Fruit fly (Drosophila melanogaster) Kc167 (cell line): ENCODE results near the gene Rsf1.

Source experiments
- h ChIP-seq: fragments of >200 bp; optimal IDR thresholded peaks from 3 replicates; lab custom pipeline; 2018; ENCODE audit warnings: missing external identifiers
- insv ChIP-seq: fragments of >200 bp; optimal IDR thresholded peaks from 3 replicates; lab custom pipeline; 2018; ENCODE audit warnings: missing external identifiers
- psq ChIP-seq: fragments of >200 bp; optimal IDR thresholded peaks from 2 replicates; lab custom pipeline; 2017; ENCODE audit warnings: missing external identifiers
- ttk ChIP-seq: sonication (Bioruptor generic); optimal IDR thresholded peaks from 2 replicates; lab custom pipeline; 2017; ENCODE audit warnings: missing external identifiers

DNA sequence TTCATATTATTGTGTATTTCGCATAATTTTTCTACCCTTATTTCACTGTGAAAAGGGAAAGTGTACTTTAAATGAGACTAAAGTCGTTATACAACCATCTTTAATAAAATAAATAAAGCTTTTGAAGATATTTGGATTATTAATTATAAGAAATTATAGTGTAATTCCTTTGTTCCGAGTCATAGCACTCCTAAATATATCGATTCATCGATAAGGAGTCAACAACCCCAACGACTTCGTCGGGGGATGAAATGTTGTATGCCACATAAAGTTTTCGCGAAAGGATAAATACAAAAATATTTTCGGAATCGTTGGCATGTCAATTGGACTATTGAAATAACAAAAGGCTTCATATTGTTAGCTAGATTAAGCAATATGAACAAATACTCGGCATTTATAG, 11.8 kb downstream of the Rsf1 start, which contains the start of gene Ror:
- TF ChIP-seq insv (no peak), h (lab: Kevin White, UChicago) (no peak), ttk (lab: Kevin White, UChicago) (no peak), psq (lab: Kevin White, UChicago) (no peak)
